Fruit fly (Drosophila melanogaster) S2 (cell line): Measurements from ENCODE around the gene CG31975.

Experiments
- CG8478 ChIP-seq: fragments of >200 bp; optimal IDR thresholded peaks from 2 replicates; lab custom pipeline; 2018
- CTCF ChIP-seq, 2 experiments: fragments of >200 bp; optimal IDR thresholded peaks; 2 replicates each; lab custom pipeline; 2018

DNA sequence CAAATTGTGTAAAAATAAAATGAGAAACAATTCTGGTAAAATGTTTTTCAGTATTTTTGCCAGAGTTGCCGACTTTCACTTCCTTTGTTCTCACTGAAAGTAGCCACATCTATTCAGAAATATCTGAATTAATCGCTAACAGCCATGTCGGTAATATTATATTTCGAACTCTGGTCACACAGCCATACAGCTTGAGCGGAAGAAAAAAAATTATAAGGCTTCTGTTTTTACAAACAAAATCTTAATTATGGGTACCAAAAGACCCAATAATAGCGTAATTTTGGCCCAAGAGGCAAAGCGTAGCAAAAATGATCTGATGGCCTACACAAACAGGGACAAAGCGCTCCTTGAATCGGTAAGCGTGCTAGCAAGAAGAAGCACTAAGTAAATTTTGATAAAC lies 15.2 kb upstream of the CG31975 start, which contains the start of gene CG3436:
- TF ChIP-seq CTCF (optimal IDR thresholded peaks at IDR 0.05; lab: Kevin White, UChicago) (no peak), CG8478 (lab: Kevin White, UChicago) (no peak)
